Fruit fly (Drosophila melanogaster) whole organism, embryonic: ENCODE measurements around the gene CG3091.

Experiments used
- Bteb2 ChIP-seq: fragments of 200-800 bp; sonication (Bioruptor generic); optimal IDR thresholded peaks from 2 replicates; lab custom pipeline; 2016; ENCODE audit warnings: missing biosample characterization, missing genetic modification characterization
- CG10366 ChIP-seq: fragments of 200-800 bp; sonication (Bioruptor generic); IDR thresholded peaks from 2 replicates; pipeline ENCODE4 v1.3.6; 2022; ENCODE audit warnings: missing biosample characterization, missing genetic modification characterization
- CG12942 ChIP-seq: fragments of 200-800 bp; sonication (Bioruptor generic); optimal IDR thresholded peaks from 3 replicates; lab custom pipeline; 2016; ENCODE audit warnings: missing biosample characterization, missing genetic modification characterization
- CG13424 ChIP-seq: fragments of 200-800 bp; sonication (Bioruptor generic); optimal IDR thresholded peaks from 2 replicates; lab custom pipeline; 2019; ENCODE audit warnings: missing biosample characterization, mild to moderate bottlenecking, missing genetic modification characterization, moderate library complexity
- CG15479 ChIP-seq: fragments of 200-800 bp; sonication (Bioruptor generic); optimal IDR thresholded peaks from 3 replicates; lab custom pipeline; 2019; ENCODE audit warnings: missing biosample characterization, mild to moderate bottlenecking, missing genetic modification characterization, moderate library complexity
- CG16863 ChIP-seq: fragments of 200-800 bp; sonication (Bioruptor generic); optimal IDR thresholded peaks from 3 replicates; lab custom pipeline; 2016; ENCODE audit warnings: missing biosample characterization, missing genetic modification characterization
- CG17361 ChIP-seq: fragments of 200-800 bp; sonication (Bioruptor generic); IDR thresholded peaks from 3 replicates; pipeline ENCODE4 v1.3.6; 2022; ENCODE audit warnings: missing biosample characterization, missing genetic modification characterization
- CG1832 ChIP-seq: fragments of 200-800 bp; sonication (Bioruptor generic); optimal IDR thresholded peaks from 2 replicates; lab custom pipeline; 2017; ENCODE audit warnings: missing biosample characterization, mild to moderate bottlenecking, missing genetic modification characterization, inconsistent platforms
- CG2199 ChIP-seq: fragments of 200-800 bp; sonication (Bioruptor generic); IDR thresholded peaks from 3 replicates; pipeline ENCODE4 v1.3.6; 2022; ENCODE audit warnings: missing biosample characterization, missing genetic modification characterization
- CG30020 ChIP-seq: fragments of 200-800 bp; optimal IDR thresholded peaks from 2 replicates; lab custom pipeline; 2019; ENCODE audit warnings: missing biosample characterization, mild to moderate bottlenecking, missing genetic modification characterization, moderate library complexity
- CG32532 ChIP-seq: fragments of 200-800 bp; sonication (Bioruptor generic); IDR thresholded peaks from 2 replicates; pipeline ENCODE4 v1.3.6; 2022; ENCODE audit warnings: missing biosample characterization, missing genetic modification characterization
- CG33557 ChIP-seq: fragments of 200-800 bp; sonication (Bioruptor generic); optimal IDR thresholded peaks from 2 replicates; lab custom pipeline; 2019; ENCODE audit warnings: missing biosample characterization, mild to moderate bottlenecking, missing genetic modification characterization, moderate library complexity
- CG43689 ChIP-seq: fragments of 200-800 bp; sonication (Bioruptor generic); IDR thresholded peaks from 2 replicates; pipeline ENCODE4 v1.3.6; 2022; ENCODE audit warnings: missing biosample characterization, missing genetic modification characterization
- CG6254 ChIP-seq: fragments of 200-800 bp; sonication (Bioruptor generic); optimal IDR thresholded peaks from 3 replicates; lab custom pipeline; 2017; ENCODE audit warnings: mild to moderate bottlenecking, missing biosample characterization, missing genetic modification reagents, missing genetic modification characterization
- CG6765 ChIP-seq: fragments of 200-800 bp; sonication (Bioruptor generic); optimal IDR thresholded peaks from 3 replicates; lab custom pipeline; 2017; ENCODE audit warnings: missing biosample characterization, mild to moderate bottlenecking, missing genetic modification characterization
- CG6813 ChIP-seq: fragments of 200-800 bp; sonication (Bioruptor generic); optimal IDR thresholded peaks from 2 replicates; lab custom pipeline; 2017; ENCODE audit warnings: missing biosample characterization, missing genetic modification characterization, mild to moderate bottlenecking, moderate library complexity, missing genetic modification reagents
- CG6854 ChIP-seq: fragments of 200-800 bp; sonication (Bioruptor generic); optimal IDR thresholded peaks from 3 replicates; lab custom pipeline; 2017; ENCODE audit warnings: missing biosample characterization, mild to moderate bottlenecking, missing genetic modification characterization
- CG7357 ChIP-seq: fragments of 200-800 bp; sonication (Bioruptor generic); IDR thresholded peaks from 3 replicates; pipeline ENCODE4 v1.3.6; 2022; ENCODE audit warnings: missing biosample characterization, missing genetic modification characterization
- CG8765 ChIP-seq: fragments of 200-800 bp; sonication (Bioruptor generic); IDR thresholded peaks from 2 replicates; pipeline ENCODE4 v1.3.6; 2022; ENCODE audit warnings: missing biosample characterization, missing genetic modification characterization
- CG9437 ChIP-seq: fragments of 200-800 bp; sonication (Bioruptor generic); optimal IDR thresholded peaks from 2 replicates; lab custom pipeline; 2018; ENCODE audit warnings: missing biosample characterization, mild to moderate bottlenecking, missing genetic modification characterization
- CG9609 ChIP-seq: fragments of 200-800 bp; sonication (Bioruptor generic); optimal IDR thresholded peaks from 3 replicates; lab custom pipeline; 2016; ENCODE audit warnings: missing biosample characterization, missing genetic modification characterization
- CG9932 ChIP-seq: fragments of 200-800 bp; sonication (Bioruptor generic); IDR thresholded peaks from 2 replicates; pipeline ENCODE4 v1.3.6; 2022; ENCODE audit warnings: missing biosample characterization, missing genetic modification characterization
- Fer2 ChIP-seq: fragments of 200-800 bp; sonication (Bioruptor generic); optimal IDR thresholded peaks from 2 replicates; lab custom pipeline; 2018; ENCODE audit warnings: missing biosample characterization, mild to moderate bottlenecking, missing genetic modification characterization, moderate library complexity
- H2.0 ChIP-seq: fragments of 200-800 bp; sonication (Bioruptor generic); IDR thresholded peaks from 2 replicates; pipeline ENCODE4 v1.3.6; 2022; ENCODE audit warnings: missing biosample characterization, missing genetic modification characterization
- HLH3B ChIP-seq: fragments of 200-800 bp; sonication (Bioruptor generic); IDR thresholded peaks from 2 replicates; pipeline ENCODE4 v1.3.6; 2022; ENCODE audit warnings: missing biosample characterization, missing genetic modification characterization
- Neu2 ChIP-seq: fragments of 200-800 bp; sonication (Bioruptor generic); optimal IDR thresholded peaks from 3 replicates; lab custom pipeline; 2016; ENCODE audit warnings: missing biosample characterization, missing genetic modification characterization, borderline replicate concordance
- Poxn ChIP-seq: fragments of 200-800 bp; sonication (Bioruptor generic); IDR thresholded peaks from 2 replicates; pipeline ENCODE4 v1.3.6; 2022; ENCODE audit warnings: missing biosample characterization, missing genetic modification characterization
- Side ChIP-seq: fragments of 200-800 bp; sonication (Bioruptor generic); optimal IDR thresholded peaks from 2 replicates; lab custom pipeline; 2016; ENCODE audit warnings: missing biosample characterization, missing genetic modification characterization
- aop ChIP-seq: fragments of 200-800 bp; sonication (Bioruptor generic); IDR thresholded peaks from 2 replicates; pipeline ENCODE4 v1.3.6; 2022; ENCODE audit warnings: missing biosample characterization, missing genetic modification characterization
- bsh ChIP-seq, 2 experiments: fragments of 200-800 bp; sonication (Bioruptor generic); optimal IDR thresholded peaks; 2 replicates each; lab custom pipeline; 2017 to 2018; ENCODE audit warnings: mild to moderate bottlenecking in 2 of 2, missing biosample characterization in 2 of 2, missing genetic modification characterization in 2 of 2, moderate library complexity in 1 of 2
- cad ChIP-seq: fragments of >200 bp; optimal IDR thresholded peaks from 2 replicates; lab custom pipeline; 2017; ENCODE audit warnings: missing biosample characterization, missing genetic modification characterization
- ci ChIP-seq: fragments of 200-800 bp; sonication (Bioruptor generic); IDR thresholded peaks from 3 replicates; pipeline ENCODE4 v1.3.6; 2022; ENCODE audit warnings: missing biosample characterization, missing genetic modification characterization
- da ChIP-seq: fragments of 200-800 bp; sonication (Bioruptor generic); optimal IDR thresholded peaks from 2 replicates; lab custom pipeline; 2016; ENCODE audit warnings: missing biosample characterization, missing genetic modification characterization
- fru ChIP-seq: fragments of >200 bp; optimal IDR thresholded peaks from 2 replicates; lab custom pipeline; 2017
- gcm ChIP-seq: fragments of 200-800 bp; sonication (Bioruptor generic); optimal IDR thresholded peaks from 2 replicates; lab custom pipeline; 2019; ENCODE audit warnings: missing biosample characterization, mild to moderate bottlenecking, missing genetic modification characterization, moderate library complexity
- ham ChIP-seq: fragments of 200-800 bp; sonication (Bioruptor generic); IDR thresholded peaks from 2 replicates; pipeline ENCODE4 v1.3.6; 2022; ENCODE audit warnings: missing biosample characterization, missing genetic modification characterization
- ind ChIP-seq: fragments of 200-800 bp; sonication (Bioruptor generic); optimal IDR thresholded peaks from 3 replicates; lab custom pipeline; 2016; ENCODE audit warnings: missing biosample characterization, missing genetic modification characterization
- ken ChIP-seq: fragments of 200-800 bp; sonication (Bioruptor generic); IDR thresholded peaks from 3 replicates; pipeline ENCODE4 v1.3.6; 2022; ENCODE audit warnings: missing biosample characterization, missing genetic modification characterization
- lmd ChIP-seq: fragments of 200-800 bp; sonication (Bioruptor generic); IDR thresholded peaks from 2 replicates; pipeline ENCODE4 v1.3.6; 2022; ENCODE audit warnings: missing biosample characterization, missing genetic modification characterization
- mam ChIP-seq: fragments of 200-800 bp; sonication (Bioruptor generic); optimal IDR thresholded peaks from 3 replicates; lab custom pipeline; 2016; ENCODE audit warnings: missing biosample characterization, missing genetic modification characterization
- mirr ChIP-seq: fragments of 200-800 bp; sonication (Bioruptor generic); optimal IDR thresholded peaks from 3 replicates; lab custom pipeline; 2018; ENCODE audit warnings: missing biosample characterization, mild to moderate bottlenecking, missing genetic modification characterization
- pita ChIP-seq: fragments of 200-800 bp; sonication (Bioruptor generic); optimal IDR thresholded peaks from 2 replicates; lab custom pipeline; 2017; ENCODE audit warnings: missing biosample characterization, mild to moderate bottlenecking, missing genetic modification characterization
- psq ChIP-seq: fragments of 200-800 bp; sonication (Bioruptor generic); optimal IDR thresholded peaks from 2 replicates; lab custom pipeline; 2017; ENCODE audit warnings: missing biosample characterization, missing genetic modification characterization
- sens-2 ChIP-seq: fragments of 200-800 bp; sonication (Bioruptor generic); IDR thresholded peaks from 2 replicates; pipeline ENCODE4 v1.3.6; 2022; ENCODE audit warnings: missing biosample characterization, missing genetic modification characterization
- sisA ChIP-seq: fragments of 200-800 bp; sonication (Bioruptor generic); IDR thresholded peaks from 2 replicates; pipeline ENCODE4 v1.3.6; 2022; ENCODE audit warnings: missing biosample characterization, missing genetic modification characterization
- sqz ChIP-seq: fragments of 200-800 bp; sonication (Bioruptor generic); optimal IDR thresholded peaks from 3 replicates; lab custom pipeline; 2018; ENCODE audit warnings: missing biosample characterization, mild to moderate bottlenecking, missing genetic modification characterization
- tio ChIP-seq: fragments of 200-800 bp; sonication (Bioruptor generic); optimal IDR thresholded peaks from 2 replicates; lab custom pipeline; 2017; ENCODE audit warnings: missing biosample characterization, missing genetic modification characterization, inconsistent platforms
- ttk ChIP-seq: fragments of 200-800 bp; sonication (Bioruptor generic); IDR thresholded peaks from 2 replicates; pipeline ENCODE4 v2.1.2; 2022; ENCODE audit warnings: missing biosample characterization, missing genetic modification characterization
- unc-4 ChIP-seq: fragments of 200-800 bp; sonication (Bioruptor generic); IDR thresholded peaks from 2 replicates; pipeline ENCODE4 v1.3.6; 2022; ENCODE audit warnings: missing biosample characterization, missing genetic modification characterization; ENCODE audit not compliant: partially characterized antibody
- vnd ChIP-seq: fragments of 200-800 bp; sonication (Bioruptor generic); IDR thresholded peaks from 3 replicates; pipeline ENCODE4 v1.3.6; 2022; ENCODE audit warnings: missing biosample characterization, missing genetic modification characterization; ENCODE audit not compliant: partially characterized antibody
- vvl ChIP-seq: fragments of 200-800 bp; sonication (Bioruptor generic); IDR thresholded peaks from 2 replicates; pipeline ENCODE4 v1.3.6; 2022; ENCODE audit warnings: missing biosample characterization, missing genetic modification characterization
- wek ChIP-seq: fragments of 200-800 bp; sonication (Bioruptor generic); optimal IDR thresholded peaks from 3 replicates; lab custom pipeline; 2018; ENCODE audit warnings: missing biosample characterization, mild to moderate bottlenecking, missing genetic modification characterization, moderate library complexity

The CG3091 gene

DNA sequence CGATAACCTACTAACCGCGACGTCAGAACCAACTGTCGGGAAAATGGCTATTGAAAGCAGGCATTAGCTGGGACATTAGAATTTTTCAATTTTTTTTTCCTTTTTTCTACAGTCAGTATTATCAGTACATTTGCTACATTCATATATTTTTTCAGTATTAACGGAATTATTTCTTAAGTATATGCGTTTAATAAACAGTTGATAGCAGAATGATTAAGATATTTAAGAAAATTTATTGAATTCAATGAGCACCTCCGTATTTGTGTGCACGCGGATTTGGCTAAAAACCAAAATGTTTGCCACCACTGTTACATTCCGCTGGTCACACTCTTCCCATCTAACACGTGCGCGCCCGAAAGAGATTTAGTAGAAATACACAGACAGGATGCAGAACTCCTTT lies 8.5 kb upstream of the CG3091 start, which contains the start of the genes temp and CG3071 (continued):
- no peak for TF ChIP-seq vvl
- TF ChIP-seq H2.0 (GFP tag; lab: Robert Waterston, UW) = no peak; the same call in 1 of the 2 replicates
- TF ChIP-seq Neu2 (GFP tag; lab: Kevin White, UChicago) = no peak
- no peak for TF ChIP-seq CG1832 (GFP tag; lab: Kevin White, UChicago)
- peak in 1 of 2 experiments; percentile 40 for TF ChIP-seq bsh (GFP tag; optimal IDR thresholded peaks at IDR 0.05; lab: Kevin White, UChicago)
- peak; percentile 58 for TF ChIP-seq CG9609
- peak; percentile 49 for TF ChIP-seq Side
- no peak; the same call in 2 of the 3 replicates for TF ChIP-seq ci (GFP tag; lab: Robert Waterston, UW)
- TF ChIP-seq sens-2 = no peak
- TF ChIP-seq cad (GFP tag; lab: Kevin White, UChicago) = no peak
- TF ChIP-seq CG16863 (GFP tag; lab: Kevin White, UChicago) = peak; percentile 61
- TF ChIP-seq CG17361 (GFP tag; lab: Robert Waterston, UW) = peak; percentile 79
- TF ChIP-seq CG8765 = no peak
- no peak for TF ChIP-seq CG33557 (GFP tag; lab: Kevin White, UChicago)
- no peak for TF ChIP-seq aop (GFP tag; lab: Robert Waterston, UW)
- TF ChIP-seq tio (GFP tag; lab: Kevin White, UChicago) = no peak
- TF ChIP-seq gcm (GFP tag; lab: Kevin White, UChicago) = peak; percentile 19
- peak; percentile 63 for TF ChIP-seq ind (GFP tag; lab: Kevin White, UChicago)
- peak; percentile 80 for TF ChIP-seq mam
- TF ChIP-seq psq (GFP tag; lab: Kevin White, UChicago) = peak; percentile 10
- TF ChIP-seq CG6813 (GFP tag; lab: Kevin White, UChicago) = no peak
- no peak for TF ChIP-seq Poxn (GFP tag; lab: Robert Waterston, UW)
- TF ChIP-seq CG12942 (GFP tag; lab: Kevin White, UChicago) = peak; percentile 50
- peak; percentile 21 for TF ChIP-seq Bteb2
- TF ChIP-seq HLH3B (GFP tag; lab: Robert Waterston, UW) = no peak
- no peak for TF ChIP-seq pita
- TF ChIP-seq sisA (GFP tag; lab: Robert Waterston, UW) = no peak; the same call in 1 of the 2 replicates
- TF ChIP-seq CG43689 (GFP tag; lab: Robert Waterston, UW) = no peak
- TF ChIP-seq CG9437 (GFP tag; lab: Kevin White, UChicago) = peak; percentile 67
- no peak for TF ChIP-seq CG6254 (GFP tag; lab: Kevin White, UChicago)
- TF ChIP-seq ham = no peak
- no peak for TF ChIP-seq fru (lab: Kevin White, UChicago)
- TF ChIP-seq CG2199 = no peak
- TF ChIP-seq ttk (GFP tag; lab: Robert Waterston, UW) = no peak
- peak; percentile 70 for TF ChIP-seq lmd (GFP tag; lab: Robert Waterston, UW)
- peak; percentile 75 for TF ChIP-seq CG13424 (tag; lab: Kevin White, UChicago)
- peak; percentile 24 for TF ChIP-seq Fer2 (tag; lab: Kevin White, UChicago)
- peak; percentile 66 for TF ChIP-seq CG30020 (tag; lab: Kevin White, UChicago)
- TF ChIP-seq CG6854 (GFP tag; lab: Kevin White, UChicago) = no peak
- peak; percentile 25; the same call in 1 of the 3 replicates for TF ChIP-seq CG7357 (GFP tag; lab: Robert Waterston, UW)
- TF ChIP-seq CG32532 (GFP tag; lab: Robert Waterston, UW) = peak; percentile 60
- TF ChIP-seq sqz (GFP tag; lab: Kevin White, UChicago) = peak; percentile 37
- TF ChIP-seq wek = no peak
- no peak for TF ChIP-seq vnd (GFP tag; lab: Robert Waterston, UW)
- TF ChIP-seq CG9932 (GFP tag; lab: Robert Waterston, UW) = peak; percentile 71
- no peak for TF ChIP-seq mirr (GFP tag; lab: Kevin White, UChicago)
- peak; percentile 61 for TF ChIP-seq CG15479 (GFP tag; lab: Kevin White, UChicago)
- TF ChIP-seq CG10366 (GFP tag; lab: Robert Waterston, UW) = peak; percentile 14; the same call in 1 of the 2 replicates
- no peak for TF ChIP-seq da
- TF ChIP-seq ken (GFP tag; lab: Robert Waterston, UW) = no peak; the same call in 2 of the 3 replicates
- no peak for TF ChIP-seq unc-4
- TF ChIP-seq CG6765 (GFP tag; lab: Kevin White, UChicago) = no peak
